Fruit fly (Drosophila melanogaster): ENCODE measurements around the gene TfIIFalpha.

TfIIFalpha gene

DNA sequence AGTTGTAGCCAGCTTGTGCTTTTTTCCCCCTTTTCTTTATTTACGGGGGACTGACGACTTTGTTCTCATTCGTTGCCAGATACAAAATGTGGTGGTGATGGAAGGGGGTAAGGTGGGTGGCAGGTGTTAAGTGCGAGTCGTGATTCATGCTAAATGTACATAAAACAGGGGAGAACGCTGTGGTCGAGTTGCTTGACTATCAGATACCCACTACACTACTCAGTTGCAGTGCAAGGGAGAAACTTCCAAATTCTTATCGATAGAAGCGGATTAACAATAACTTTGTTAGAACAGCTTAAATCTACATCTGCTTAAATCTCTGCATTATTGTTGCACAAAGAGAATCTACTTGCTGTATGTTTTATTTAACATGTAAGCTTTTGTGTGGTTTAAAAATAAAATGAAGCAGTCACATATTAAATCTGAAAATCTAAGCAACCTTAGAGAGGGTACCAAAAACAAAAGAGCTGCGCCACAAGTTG lies 17.4 kb downstream of the TfIIFalpha start (continued):
- TF ChIP-seq CG18262 (tag; optimal IDR thresholded peaks at IDR 0.05) (no peak), CG12104 (GFP tag; optimal IDR thresholded peaks at IDR 0.05) (no peak), CG11723 (GFP tag; optimal IDR thresholded peaks at IDR 0.05) (no peak), p53 (GFP tag; optimal IDR thresholded peaks at IDR 0.05) (no peak), Hr51 (GFP tag; optimal IDR thresholded peaks at IDR 0.05) (peak in 1 of 2 experiments; percentile 48), stwl (tag; optimal IDR thresholded peaks at IDR 0.05) (no peak), CG1233 (GFP tag; optimal IDR thresholded peaks at IDR 0.05) (peak; percentile 10), CG13894 (tag; optimal IDR thresholded peaks at IDR 0.05) (no peak), CG11504 (tag; optimal IDR thresholded peaks at IDR 0.05) (peak; percentile 53), CG11695 (GFP tag; IDR thresholded peaks at IDR 0.05) (no peak)

DNA sequence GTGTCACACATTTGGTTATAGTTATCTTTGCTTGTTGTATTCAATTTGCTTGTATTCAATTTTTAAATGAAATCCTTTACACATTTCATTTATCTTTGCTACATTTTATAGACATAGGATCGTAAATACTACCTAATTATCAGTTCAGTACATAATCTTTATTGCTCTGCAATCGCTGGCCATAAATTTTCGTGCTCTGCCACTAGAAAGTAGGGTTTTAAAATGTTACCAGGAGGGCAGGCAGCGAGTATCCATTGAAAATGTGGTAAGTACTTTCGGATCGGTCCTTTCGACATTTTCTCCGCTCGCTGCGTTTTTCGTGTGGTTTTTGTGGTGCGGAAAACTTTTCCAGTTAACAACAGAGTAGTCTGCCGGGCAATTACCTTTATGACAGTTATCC lies 19.0 kb downstream of the TfIIFalpha start:
- TF ChIP-seq Bdp1 (GFP tag; optimal IDR thresholded peaks at IDR 0.05) (no peak), HLH54F (GFP tag; optimal IDR thresholded peaks at IDR 0.05) (no peak), CG6689 (GFP tag; IDR thresholded peaks at IDR 0.05) (no peak), CG5245 (GFP tag; optimal IDR thresholded peaks at IDR 0.05) (no peak), h (optimal IDR thresholded peaks at IDR 0.05) (no peak), CG12391 (tag; optimal IDR thresholded peaks at IDR 0.05) (no peak), CG4707 (GFP tag; optimal IDR thresholded peaks at IDR 0.05) (peak; percentile 17), CG10209 (GFP tag; optimal IDR thresholded peaks at IDR 0.05) (no peak), Ada2b (GFP tag; IDR thresholded peaks at IDR 0.05) (no peak), CG11696 (GFP tag; IDR thresholded peaks at IDR 0.05) (no peak), H2.0 (GFP tag; IDR thresholded peaks at IDR 0.05) (no peak), Atf6 (GFP tag; IDR thresholded peaks at IDR 0.05) (no peak), CG16863 (GFP tag; optimal IDR thresholded peaks at IDR 0.05) (no peak), eve (GFP tag; optimal IDR thresholded peaks at IDR 0.05) (no peak), CG11560 (tag; IDR thresholded peaks at IDR 0.05) (no peak), sens (GFP tag) (peak; percentile 26), Dll (GFP tag; IDR thresholded peaks at IDR 0.05; ENCODE audit: partially characterized antibody) (no peak), Hr51 (GFP tag; optimal IDR thresholded peaks at IDR 0.05) (peak in 1 of 2 experiments; percentile 23), CG15011 (GFP tag; optimal IDR thresholded peaks at IDR 0.05) (peak; percentile 18), ci (GFP tag; IDR thresholded peaks at IDR 0.05) (no peak), sd (tag; optimal IDR thresholded peaks at IDR 0.05) (peak; percentile 46), CG12071 (GFP tag; optimal IDR thresholded peaks at IDR 0.05) (peak; percentile 46), unpg (GFP tag; optimal IDR thresholded peaks at IDR 0.05) (peak; percentile 4), zen (tag; optimal IDR thresholded peaks at IDR 0.05) (peak; percentile 54), CG2199 (GFP tag; IDR thresholded peaks at IDR 0.05) (peak; percentile 78; the same call in 1 of the 3 replicates), Vsx1 (GFP tag; optimal IDR thresholded peaks at IDR 0.05) (peak; percentile 51), CG5180 (GFP tag; optimal IDR thresholded peaks at IDR 0.05) (peak; percentile 3), PHDP (tag; optimal IDR thresholded peaks at IDR 0.05) (peak; percentile 20), CG18599 (GFP tag; optimal IDR thresholded peaks at IDR 0.05) (no peak), CG31224 (GFP tag; IDR thresholded peaks at IDR 0.05) (peak; percentile 52; the same call in 1 of the 2 replicates), CG2712 (tag; optimal IDR thresholded peaks at IDR 0.05) (no peak), lov (optimal IDR thresholded peaks at IDR 0.05) (no peak), lov (GFP tag; IDR thresholded peaks at IDR 0.05) (no peak), CTCF (GFP tag; optimal IDR thresholded peaks at IDR 0.05) (peak; percentile 10), CG4820 (GFP tag; optimal IDR thresholded peaks at IDR 0.05) (no peak), CG10274 (GFP tag; optimal IDR thresholded peaks at IDR 0.05) (no peak), Dp (GFP tag; optimal IDR thresholded peaks at IDR 0.05) (no peak), Fer2 (tag; optimal IDR thresholded peaks at IDR 0.05) (no peak), CG34376 (GFP tag; optimal IDR thresholded peaks at IDR 0.05) (peak; percentile 28), CG15479 (GFP tag; optimal IDR thresholded peaks at IDR 0.05) (peak; percentile 53), CG10431 (GFP tag; optimal IDR thresholded peaks at IDR 0.05) (peak; percentile 41), Mad (GFP tag; optimal IDR thresholded peaks at IDR 0.05) (no peak)

All from whole organism, embryonic.